Worm (Caenorhabditis elegans) whole organism, L4/young adult: Measurements from ENCODE around the gene ZK1248.15.

Source experiments
- W03F9.2 ChIP-seq: fragments of 150-350 bp; optimal IDR thresholded peaks from 2 replicates; lab custom pipeline; 2014; ENCODE audit warnings: missing biosample characterization, missing genetic modification characterization
- him-1 ChIP-seq: sonication (generic microtip); optimal IDR thresholded peaks from 2 replicates; lab custom pipeline; 2016; ENCODE audit warnings: missing genotype, missing genetic modification reagents, missing genetic modification characterization, missing compliant biosample characterization

- TF ChIP-seq W03F9.2 (tag; lab: Kevin White, UChicago) (no peak), him-1 (no peak)
These were observed 40.9 kb downstream of the ZK1248.15 start, which contains the start of the genes msp-63 and msp-142 for ce11 chrII:5797348-5797977.
